Fruit fly (Drosophila melanogaster): ENCODE measurements around the gene CG4259.

The CG4259 gene

DNA sequence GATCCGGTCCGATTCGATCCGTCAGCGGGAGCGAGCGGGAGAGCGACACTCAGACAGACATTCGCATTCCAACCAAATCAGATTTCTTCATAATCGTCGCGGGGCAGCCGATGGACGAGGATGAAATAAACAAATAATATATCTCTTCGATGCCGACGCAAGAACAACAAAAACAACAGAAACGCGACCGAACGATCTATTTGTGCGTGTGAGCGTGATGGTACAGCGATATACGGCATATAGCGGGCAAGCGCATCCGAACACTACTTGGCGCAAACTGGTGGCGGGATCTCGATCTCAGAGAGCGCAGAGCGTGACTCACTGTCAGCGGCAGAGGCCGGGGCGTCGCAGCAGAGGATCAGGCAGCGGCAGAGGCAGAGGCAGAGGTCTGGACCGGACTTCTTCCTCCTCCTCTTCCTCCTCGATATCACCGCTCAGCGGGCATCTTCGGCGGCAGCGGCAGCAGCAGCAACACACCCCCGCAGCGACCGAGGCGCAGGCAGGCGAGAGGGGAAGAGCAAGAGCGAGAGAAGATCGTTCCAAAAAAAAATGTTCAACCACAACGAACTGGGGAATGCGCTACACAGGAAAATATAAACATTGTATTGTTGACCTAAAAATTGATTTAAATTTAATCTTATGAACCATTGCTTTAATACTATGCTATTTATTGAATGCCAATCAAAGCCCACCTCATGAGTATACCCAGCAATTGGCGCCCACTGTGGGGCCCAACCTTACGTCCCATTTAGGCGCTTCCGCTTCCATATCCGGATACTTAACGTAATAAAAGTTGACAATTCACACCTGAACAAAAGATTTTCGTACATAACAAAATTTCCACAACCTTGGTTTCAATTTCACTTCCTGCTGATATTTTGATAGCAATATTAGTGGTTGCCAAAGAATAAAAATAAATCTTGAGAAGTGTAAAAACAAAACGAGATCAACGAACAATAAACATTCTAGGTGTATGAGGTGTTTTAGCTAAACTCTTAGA is 32.5 kb upstream of the CG4259 start (continued):
- TF ChIP-seq lov (optimal IDR thresholded peaks at IDR 0.05) (no peak), lov (GFP tag; IDR thresholded peaks at IDR 0.05) (0 out of 3 replicates have a peak, but pooled peaks have one; percentile 52), chinmo (GFP tag; IDR thresholded peaks at IDR 0.05; ENCODE audit: partially characterized antibody) (peak; percentile 92; the same call in 3 of the 4 replicates), pum (GFP tag; optimal IDR thresholded peaks at IDR 0.05) (peak; percentile 28), CG4424 (GFP tag; optimal IDR thresholded peaks at IDR 0.05) (peak; percentile 63), dm (GFP tag; optimal IDR thresholded peaks at IDR 0.05) (no peak), CG15601 (tag; optimal IDR thresholded peaks at IDR 0.05) (peak; percentile 45), CG9437 (GFP tag; optimal IDR thresholded peaks at IDR 0.05) (peak; percentile 80), CG10267 (tag; optimal IDR thresholded peaks at IDR 0.05) (peak; percentile 44), CG10209 (GFP tag; optimal IDR thresholded peaks at IDR 0.05) (peak; percentile 58), dysf (GFP tag; IDR thresholded peaks at IDR 0.05) (peak; percentile 51; the same call in 2 of the 3 replicates), twi (tag; optimal IDR thresholded peaks at IDR 0.05) (peak; percentile 20), lilli (GFP tag; optimal IDR thresholded peaks at IDR 0.05) (peak; percentile 48), Jarid2 (GFP tag; optimal IDR thresholded peaks at IDR 0.05) (peak; percentile 59), CG8944 (GFP tag; optimal IDR thresholded peaks at IDR 0.05) (no peak), CG10979 (tag; optimal IDR thresholded peaks at IDR 0.05) (peak; percentile 58), fru (optimal IDR thresholded peaks at IDR 0.05) (no peak), gcm (GFP tag; optimal IDR thresholded peaks at IDR 0.05) (no peak), CG4328 (GFP tag; optimal IDR thresholded peaks at IDR 0.05) (no peak), Scr (GFP tag; IDR thresholded peaks at IDR 0.05; ENCODE audit: partially characterized antibody) (peak; percentile 51), otp (GFP tag; IDR thresholded peaks at IDR 0.05) (no peak), Med (GFP tag) (peak; percentile 76), CG5180 (GFP tag; optimal IDR thresholded peaks at IDR 0.05) (no peak), gce (GFP tag; IDR thresholded peaks at IDR 0.05) (peak; percentile 19; the same call in 1 of the 3 replicates), CG12104 (GFP tag; optimal IDR thresholded peaks at IDR 0.05) (peak; percentile 3), Dp (GFP tag; optimal IDR thresholded peaks at IDR 0.05) (peak; percentile 4), CG17328 (GFP tag; IDR thresholded peaks at IDR 0.05) (0 out of 2 replicates have a peak, but pooled peaks have one; percentile 6), CG11504 (tag; optimal IDR thresholded peaks at IDR 0.05) (no peak), BtbVII (GFP tag; optimal IDR thresholded peaks at IDR 0.05) (no peak), Blimp-1 (GFP tag; optimal IDR thresholded peaks at IDR 0.05) (no peak), NfI (GFP tag; optimal IDR thresholded peaks at IDR 0.05) (peak; percentile 27), grau (tag; optimal IDR thresholded peaks at IDR 0.05) (peak; percentile 15), CG11093 (GFP tag; IDR thresholded peaks at IDR 0.05) (0 out of 3 replicates have a peak, but pooled peaks have one; percentile 27), sug (tag; optimal IDR thresholded peaks at IDR 0.05) (peak; percentile 67), CG14860 (GFP tag; IDR thresholded peaks at IDR 0.05; ENCODE audit: partially characterized antibody) (no peak), unpg (GFP tag; optimal IDR thresholded peaks at IDR 0.05) (peak; percentile 7), CG5245 (GFP tag; optimal IDR thresholded peaks at IDR 0.05) (no peak), Rx (GFP tag; IDR thresholded peaks at IDR 0.05) (peak; percentile 58), ato (GFP tag; IDR thresholded peaks at IDR 0.05; ENCODE audit: partially characterized antibody) (0 out of 2 replicates have a peak, but pooled peaks have one; percentile 28), pb (GFP tag; optimal IDR thresholded peaks at IDR 0.05) (no peak), nmo (GFP tag; optimal IDR thresholded peaks at IDR 0.05) (peak; percentile 65), CG14050 (GFP tag; IDR thresholded peaks at IDR 0.05) (no peak), CG18599 (GFP tag; optimal IDR thresholded peaks at IDR 0.05) (peak; percentile 45), psq (GFP tag; optimal IDR thresholded peaks at IDR 0.05) (peak; percentile 47), Ada2b (GFP tag; IDR thresholded peaks at IDR 0.05) (peak; percentile 32), gem (tag; optimal IDR thresholded peaks at IDR 0.05) (peak; percentile 69), CG31365 (tag; optimal IDR thresholded peaks at IDR 0.05) (no peak)
